Fruit fly (Drosophila melanogaster): ENCODE measurements around the gene C3G.

The C3G gene

DNA sequence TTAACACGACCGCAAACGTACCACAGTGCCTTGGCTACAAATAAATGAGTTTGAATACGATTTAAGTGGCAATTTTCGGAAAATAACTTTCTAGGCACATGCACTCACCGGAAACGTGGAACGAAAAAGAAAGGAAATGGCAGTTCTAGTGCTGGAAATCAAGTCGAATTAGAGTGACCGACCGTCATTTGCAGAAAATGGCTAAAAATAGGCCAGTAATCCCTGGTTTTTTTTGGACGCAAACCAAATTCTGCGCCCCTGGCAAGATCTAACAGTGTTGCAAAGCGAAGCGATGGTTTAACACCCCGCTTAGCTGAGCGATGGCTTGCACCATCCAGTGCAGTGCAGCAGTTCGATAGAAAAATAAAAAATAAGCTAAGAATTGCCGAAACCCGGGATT is 59.3 kb downstream of the C3G start, which contains the start of gene RpL17 (continued):
- peak; percentile 96 for TF ChIP-seq CG10267 (tag; optimal IDR thresholded peaks at IDR 0.05)
- TF ChIP-seq CG10274 (GFP tag; optimal IDR thresholded peaks at IDR 0.05): peak; percentile 66
- peak; percentile 74 for TF ChIP-seq CG10654 (GFP tag; optimal IDR thresholded peaks at IDR 0.05)
- TF ChIP-seq lov (optimal IDR thresholded peaks at IDR 0.05): no peak
- TF ChIP-seq lov (GFP tag; IDR thresholded peaks at IDR 0.05): peak; percentile 93
- peak; percentile 88 for TF ChIP-seq shn (GFP tag; optimal IDR thresholded peaks at IDR 0.05)
- peak; percentile 91 for TF ChIP-seq CG6813 (GFP tag; optimal IDR thresholded peaks at IDR 0.05)
- TF ChIP-seq Med (GFP tag): peak; percentile 99
- no peak for TF ChIP-seq CG17612 (GFP tag; IDR thresholded peaks at IDR 0.05)
- TF ChIP-seq Poxn (GFP tag; IDR thresholded peaks at IDR 0.05): 0 out of 2 replicates have a peak, but pooled peaks have one; percentile 15
- peak; percentile 80 for TF ChIP-seq CG12942 (GFP tag; optimal IDR thresholded peaks at IDR 0.05)
- TF ChIP-seq CG8290 (GFP tag; optimal IDR thresholded peaks at IDR 0.05): peak; percentile 91
- peak; percentile 71 to 96 for TF ChIP-seq CG8290 (tag; optimal IDR thresholded peaks at IDR 0.05)
- TF ChIP-seq CG11085 (GFP tag; IDR thresholded peaks at IDR 0.05): peak; percentile 80
- peak; percentile 93 for TF ChIP-seq Mes4 (GFP tag; optimal IDR thresholded peaks at IDR 0.05)
- peak; percentile 51 for TF ChIP-seq CG8924 (tag; optimal IDR thresholded peaks at IDR 0.05)
- TF ChIP-seq CG2712 (tag; optimal IDR thresholded peaks at IDR 0.05): peak; percentile 46
- peak; percentile 55 for TF ChIP-seq CG13424 (tag; optimal IDR thresholded peaks at IDR 0.05)
- TF ChIP-seq Abd-B (GFP tag; optimal IDR thresholded peaks at IDR 0.05): peak; percentile 39
- peak; percentile 98 for TF ChIP-seq YL-1 (GFP tag; optimal IDR thresholded peaks at IDR 0.05)
- TF ChIP-seq ara (GFP tag; IDR thresholded peaks at IDR 0.05): peak; percentile 84
- TF ChIP-seq sc (optimal IDR thresholded peaks at IDR 0.05): no peak
- TF ChIP-seq sc (GFP tag; optimal IDR thresholded peaks at IDR 0.05): peak; percentile 45
- peak; percentile 73 for TF ChIP-seq CG11696 (GFP tag; IDR thresholded peaks at IDR 0.05)
- TF ChIP-seq CG9609 (GFP tag; optimal IDR thresholded peaks at IDR 0.05): peak; percentile 84
- peak; percentile 79 for TF ChIP-seq hkb (optimal IDR thresholded peaks at IDR 0.05)
- TF ChIP-seq hkb (GFP tag; IDR thresholded peaks at IDR 0.05): peak; percentile 85
- peak; percentile 60 for TF ChIP-seq CG9215 (GFP tag; IDR thresholded peaks at IDR 0.05)
- TF ChIP-seq pb (GFP tag; optimal IDR thresholded peaks at IDR 0.05): peak; percentile 77
- peak; percentile 87 for TF ChIP-seq CG7271 (tag; optimal IDR thresholded peaks at IDR 0.05)
- TF ChIP-seq stc (GFP tag; IDR thresholded peaks at IDR 0.05): peak; percentile 87
- peak; percentile 75 for TF ChIP-seq ERR (GFP tag; optimal IDR thresholded peaks at IDR 0.05)
- TF ChIP-seq CG16779 (GFP tag; IDR thresholded peaks at IDR 0.05): peak; percentile 84
- peak; percentile 83 for TF ChIP-seq CG9797 (GFP tag; optimal IDR thresholded peaks at IDR 0.05)
- no peak for TF ChIP-seq crol (GFP tag; IDR thresholded peaks at IDR 0.05)
- peak; percentile 65 for TF ChIP-seq CG1602 (GFP tag; optimal IDR thresholded peaks at IDR 0.05)
- TF ChIP-seq CG31441 (GFP tag; IDR thresholded peaks at IDR 0.05): peak; percentile 72; the same call in 1 of the 2 replicates
- TF ChIP-seq slbo (GFP tag; IDR thresholded peaks at IDR 0.05): peak; percentile 85
- peak; percentile 66; the same call in 1 of the 2 replicates for TF ChIP-seq bowl (GFP tag; IDR thresholded peaks at IDR 0.05)
- TF ChIP-seq jigr1 (GFP tag; IDR thresholded peaks at IDR 0.05): no peak
- TF ChIP-seq usp (GFP tag; optimal IDR thresholded peaks at IDR 0.05): no peak
- peak; percentile 76 for TF ChIP-seq Dek (tag; optimal IDR thresholded peaks at IDR 0.05)
- no peak for TF ChIP-seq Scr (GFP tag; IDR thresholded peaks at IDR 0.05; ENCODE audit: partially characterized antibody)
- peak; percentile 70 for TF ChIP-seq CG8388 (GFP tag; optimal IDR thresholded peaks at IDR 0.05)
- peak; percentile 68; the same call in 1 of the 2 replicates for TF ChIP-seq sens-2 (GFP tag; IDR thresholded peaks at IDR 0.05)
- TF ChIP-seq CG11560 (tag; IDR thresholded peaks at IDR 0.05): peak; percentile 51; the same call in 2 of the 3 replicates
- peak; percentile 89 for TF ChIP-seq pita (GFP tag; optimal IDR thresholded peaks at IDR 0.05)
- TF ChIP-seq cato (GFP tag; optimal IDR thresholded peaks at IDR 0.05; ENCODE audit: borderline replicate concordance): peak; percentile 38
- TF ChIP-seq CG13287 (GFP tag; IDR thresholded peaks at IDR 0.05; ENCODE audit: partially characterized antibody): peak; percentile 36; the same call in 1 of the 2 replicates
- peak; percentile 86 for TF ChIP-seq eyg (GFP tag; optimal IDR thresholded peaks at IDR 0.05)
- TF ChIP-seq danr (GFP tag; IDR thresholded peaks at IDR 0.05): peak; percentile 64; the same call in 1 of the 2 replicates
- TF ChIP-seq Atf6 (GFP tag; IDR thresholded peaks at IDR 0.05): peak; percentile 68
- TF ChIP-seq HLH54F (GFP tag; optimal IDR thresholded peaks at IDR 0.05): peak; percentile 77

All from whole organism, embryonic.